Worm (Caenorhabditis elegans) whole organism, L4 larva: ENCODE data around the gene M02D8.3.

ENCODE experiments used
- F26F4.8 ChIP-seq: fragments of 200-800 bp; sonication (Bioruptor generic); conservative IDR thresholded peaks from 2 replicates; pipeline ENCODE4 v1.3.6; 2022; ENCODE audit warnings: missing genetic modification characterization, missing compliant biosample characterization
- F37D6.2 ChIP-seq: sonication (generic microtip); optimal IDR thresholded peaks from 2 replicates; lab custom pipeline; 2016; ENCODE audit warnings: mild to moderate bottlenecking, missing genetic modification characterization, missing compliant biosample characterization
- F44E2.7 ChIP-seq: fragments of 200-800 bp; sonication (Bioruptor generic); IDR thresholded peaks from 2 replicates; pipeline ENCODE4 v2.1.2; 2022; ENCODE audit warnings: missing genetic modification characterization, missing compliant biosample characterization
- F49E8.2 ChIP-seq: sonication (generic microtip); optimal IDR thresholded peaks from 2 replicates; lab custom pipeline; 2016; ENCODE audit warnings: missing compliant biosample characterization, mild to moderate bottlenecking, missing genetic modification characterization, borderline replicate concordance
- Y105C5A.15 ChIP-seq: fragments of 200-800 bp; sonication (Bioruptor generic); IDR thresholded peaks from 2 replicates; pipeline ENCODE4 v1.3.6; 2022; ENCODE audit warnings: missing genetic modification characterization, missing compliant biosample characterization
- Y48G9A.11 ChIP-seq: fragments of 200-800 bp; sonication (Bioruptor generic); IDR thresholded peaks from 2 replicates; pipeline ENCODE4 v1.3.6; 2022; ENCODE audit warnings: missing genetic modification reagents, missing genetic modification characterization, missing compliant biosample characterization
- Y75B8A.6 ChIP-seq: fragments of 200-800 bp; sonication (Bioruptor generic); IDR thresholded peaks from 2 replicates; pipeline ENCODE4 v1.3.6; 2022; ENCODE audit warnings: missing genetic modification reagents, missing genetic modification characterization, missing compliant biosample characterization
- aha-1 ChIP-seq: fragments of 150-350 bp; peaks from one replicate; lab custom pipeline; 2014; ENCODE audit warnings: missing biosample characterization, missing genetic modification characterization
- ama-1 ChIP-seq: fragments of 150-350 bp; optimal IDR thresholded peaks from 2 replicates; lab custom pipeline; 2014; ENCODE audit warnings: inconsistent platforms, mixed read lengths
- arid-1 ChIP-seq: fragments of 200-800 bp; sonication (Bioruptor generic); conservative IDR thresholded peaks from 2 replicates; pipeline ENCODE4 v1.3.6; 2022; ENCODE audit warnings: missing genetic modification reagents, missing genetic modification characterization, missing compliant biosample characterization
- ceh-62 ChIP-seq: sonication (generic microtip); optimal IDR thresholded peaks from 2 replicates; lab custom pipeline; 2017; ENCODE audit warnings: missing biosample characterization, missing genetic modification characterization
- daf-12 ChIP-seq: fragments of 150-350 bp; optimal IDR thresholded peaks from 2 replicates; lab custom pipeline; 2014; ENCODE audit warnings: missing biosample characterization, missing genetic modification reagents, missing genetic modification characterization
- daf-16 ChIP-seq, 3 experiments: sonication (generic microtip); optimal IDR thresholded peaks; 2 replicates each; lab custom pipeline; 2016 to 2017; ENCODE audit warnings: missing genetic modification characterization in 3 of 3, missing genetic modification reagents in 3 of 3, mild to moderate bottlenecking in 2 of 3, missing compliant biosample characterization in 2 of 3, missing biosample characterization in 1 of 3, moderate library complexity in 1 of 3
- dmd-6 ChIP-seq: fragments of 200-800 bp; sonication (Bioruptor generic); IDR thresholded peaks from 2 replicates; pipeline ENCODE4 v1.3.6; 2022; ENCODE audit warnings: missing genetic modification reagents, missing genetic modification characterization, missing compliant biosample characterization
- dmd-8 ChIP-seq: fragments of 200-800 bp; sonication (Bioruptor generic); IDR thresholded peaks from 2 replicates; pipeline ENCODE4 v1.3.6; 2022; ENCODE audit warnings: missing genetic modification characterization, missing compliant biosample characterization
- dmd-9 ChIP-seq: fragments of 200-800 bp; sonication (Bioruptor generic); IDR thresholded peaks from 2 replicates; pipeline ENCODE4 v1.3.6; 2022; ENCODE audit warnings: missing genetic modification reagents, missing genetic modification characterization, missing compliant biosample characterization
- dpl-1 ChIP-seq: fragments of 150-350 bp; optimal IDR thresholded peaks from 2 replicates; lab custom pipeline; 2014; ENCODE audit warnings: missing biosample characterization, missing genetic modification reagents, missing genetic modification characterization
- duxl-1 ChIP-seq: sonication (generic microtip); optimal IDR thresholded peaks from 2 replicates; lab custom pipeline; 2016; ENCODE audit warnings: mild to moderate bottlenecking, missing genetic modification characterization, moderate library complexity, missing compliant biosample characterization; ENCODE audit not compliant: poor library complexity
- dve-1 ChIP-seq: sonication (generic microtip); optimal IDR thresholded peaks from 2 replicates; lab custom pipeline; 2017; ENCODE audit warnings: antibody characterized with exemption, mild to moderate bottlenecking, missing genetic modification characterization, missing compliant biosample characterization; ENCODE audit not compliant: insufficient read depth
- egl-27 ChIP-seq: sonication (generic microtip); optimal IDR thresholded peaks from 3 replicates; lab custom pipeline; 2017; ENCODE audit warnings: missing biosample characterization, missing genetic modification reagents, missing genetic modification characterization
- fkh-10 ChIP-seq: fragments of 150-350 bp; optimal IDR thresholded peaks from 2 replicates; lab custom pipeline; 2014; ENCODE audit warnings: missing biosample characterization, missing genetic modification reagents, missing genetic modification characterization
- hlh-11 ChIP-seq: fragments of 200-800 bp; sonication (Bioruptor generic); optimal IDR thresholded peaks from 2 replicates; lab custom pipeline; 2018; ENCODE audit warnings: mild to moderate bottlenecking, missing genetic modification characterization, missing compliant biosample characterization
- hlh-30 ChIP-seq: sonication (generic microtip); optimal IDR thresholded peaks from 2 replicates; lab custom pipeline; 2017; ENCODE audit warnings: antibody characterized with exemption, mild to moderate bottlenecking, missing genetic modification characterization, missing compliant biosample characterization; ENCODE audit not compliant: insufficient read depth
- hmg-1.1 ChIP-seq: fragments of 200-800 bp; sonication (Bioruptor generic); IDR thresholded peaks from 2 replicates; pipeline ENCODE4 v1.3.6; 2022; ENCODE audit warnings: missing genetic modification reagents, missing genetic modification characterization, missing compliant biosample characterization
- lin-39 ChIP-seq: fragments of 150-350 bp; optimal IDR thresholded peaks from 2 replicates; lab custom pipeline; 2014; ENCODE audit warnings: missing biosample characterization, missing genetic modification reagents, missing genetic modification characterization
- lir-3 ChIP-seq: sonication (generic microtip); optimal IDR thresholded peaks from 2 replicates; lab custom pipeline; 2016; ENCODE audit warnings: mild to moderate bottlenecking, missing genetic modification characterization, missing compliant biosample characterization
- lsy-2 ChIP-seq, 2 experiments: fragments of 150-350 bp in 1 of 2; sonication (generic microtip) in 1 of 2; optimal IDR thresholded peaks; 2 replicates each; lab custom pipeline; 2014 to 2017; ENCODE audit warnings: missing biosample characterization in 2 of 2, missing genetic modification characterization in 2 of 2
- madf-9 ChIP-seq: fragments of 200-800 bp; sonication (Bioruptor generic); conservative IDR thresholded peaks from 2 replicates; pipeline ENCODE4 v1.3.6; 2022; ENCODE audit warnings: missing genetic modification reagents, missing genetic modification characterization, missing compliant biosample characterization
- mep-1 ChIP-seq: fragments of 150-350 bp; sonication (generic microtip); optimal IDR thresholded peaks from 3 replicates; lab custom pipeline; 2014; ENCODE audit warnings: missing biosample characterization, missing genetic modification characterization
- mes-2 ChIP-seq: sonication (generic microtip); optimal IDR thresholded peaks from 2 replicates; lab custom pipeline; 2016; ENCODE audit warnings: missing genotype, mild to moderate bottlenecking, missing genetic modification characterization, missing compliant biosample characterization; ENCODE audit not compliant: poor library complexity, severe bottlenecking
- nhr-102 ChIP-seq: sonication (generic microtip); optimal IDR thresholded peaks from 2 replicates; lab custom pipeline; 2016; ENCODE audit warnings: mild to moderate bottlenecking, missing genetic modification characterization, moderate library complexity, missing compliant biosample characterization
- nhr-11 ChIP-seq: fragments of 150-350 bp; optimal IDR thresholded peaks from 2 replicates; lab custom pipeline; 2014; ENCODE audit warnings: missing biosample characterization, missing genetic modification characterization
- nhr-111 ChIP-seq: fragments of 200-800 bp; sonication (Bioruptor generic); optimal IDR thresholded peaks from 2 replicates; lab custom pipeline; 2018; ENCODE audit warnings: mild to moderate bottlenecking, missing genetic modification characterization, missing compliant biosample characterization
- nhr-237 ChIP-seq: sonication (generic microtip); optimal IDR thresholded peaks from 2 replicates; lab custom pipeline; 2017; ENCODE audit warnings: missing biosample characterization, missing genetic modification characterization
- nhr-48 ChIP-seq: sonication (generic microtip); optimal IDR thresholded peaks from 2 replicates; lab custom pipeline; 2016; ENCODE audit warnings: mild to moderate bottlenecking, missing genetic modification characterization, missing compliant biosample characterization
- php-3 ChIP-seq: fragments of 200-800 bp; sonication (Bioruptor generic); IDR thresholded peaks from 2 replicates; pipeline ENCODE4 v1.3.6; 2022; ENCODE audit warnings: missing genetic modification reagents, missing genetic modification characterization, missing compliant biosample characterization
- pqm-1 ChIP-seq: sonication (generic microtip); optimal IDR thresholded peaks from 2 replicates; lab custom pipeline; 2017; ENCODE audit warnings: missing biosample characterization, missing genetic modification characterization
- saeg-2 ChIP-seq: fragments of 200-800 bp; sonication (Bioruptor generic); IDR thresholded peaks from 2 replicates; pipeline ENCODE4 v1.3.6; 2022; ENCODE audit warnings: missing genetic modification reagents, missing genetic modification characterization, missing compliant biosample characterization
- snpc-1.2 ChIP-seq: fragments of 200-800 bp; sonication (Bioruptor generic); IDR thresholded peaks from 2 replicates; pipeline ENCODE4 v1.3.6; 2022; ENCODE audit warnings: missing genetic modification reagents, missing genetic modification characterization, missing compliant biosample characterization
- spr-1 ChIP-seq: sonication (generic microtip); optimal IDR thresholded peaks from 2 replicates; lab custom pipeline; 2016; ENCODE audit warnings: mild to moderate bottlenecking, missing genetic modification characterization, missing compliant biosample characterization
- tag-97 ChIP-seq: fragments of 200-800 bp; sonication (Bioruptor generic); IDR thresholded peaks from 2 replicates; pipeline ENCODE4 v1.3.6; 2022; ENCODE audit warnings: missing genetic modification characterization, missing compliant biosample characterization
- tra-1 ChIP-seq: fragments of 200-800 bp; sonication (Bioruptor generic); IDR thresholded peaks from 2 replicates; pipeline ENCODE4 v1.3.6; 2022; ENCODE audit warnings: missing genetic modification reagents, missing genetic modification characterization, missing compliant biosample characterization
- unc-62 ChIP-seq, 3 experiments: fragments of 150-350 bp in 1 of 3; sonication (generic microtip); optimal IDR thresholded peaks in 2 of 3; peaks in 1 of 3; 1 replicate in 1 of 3; 2 replicates in 2 of 3; lab custom pipeline; 2014 to 2017; ENCODE audit warnings: missing biosample characterization in 3 of 3, missing genetic modification characterization in 3 of 3, missing genetic modification reagents in 3 of 3, missing genotype in 1 of 3
- zag-1 ChIP-seq: fragments of 150-350 bp; optimal IDR thresholded peaks from 2 replicates; lab custom pipeline; 2014; ENCODE audit warnings: missing biosample characterization, missing genetic modification characterization
- zfp-3 ChIP-seq: fragments of 200-800 bp; sonication (Bioruptor generic); conservative IDR thresholded peaks from 2 replicates; pipeline ENCODE4 v1.3.6; 2022; ENCODE audit warnings: missing genetic modification reagents, missing genetic modification characterization, missing compliant biosample characterization
- zip-11 ChIP-seq: fragments of 200-800 bp; sonication (Bioruptor generic); IDR thresholded peaks from 2 replicates; pipeline ENCODE4 v1.3.6; 2022; ENCODE audit warnings: missing genetic modification characterization, missing compliant biosample characterization

Gene M02D8.3

DNA sequence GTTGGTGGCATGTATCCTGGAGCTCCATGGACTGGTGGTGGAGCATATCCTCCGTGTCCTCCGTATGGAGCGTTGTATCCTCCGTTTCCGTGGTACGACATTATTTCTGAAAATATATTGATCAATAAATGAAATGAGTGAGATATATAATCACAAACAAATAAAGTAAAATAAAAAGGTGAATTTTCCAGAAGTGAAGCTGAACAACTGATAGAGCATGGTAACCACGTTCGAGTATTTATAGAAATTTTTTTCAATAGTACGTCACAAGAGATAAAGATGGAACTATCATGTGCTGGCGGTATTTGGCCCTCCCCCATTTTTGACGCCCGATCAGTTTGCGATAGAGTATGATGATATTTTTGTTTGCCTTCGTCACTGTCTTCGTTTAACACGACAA lies 20.0 kb downstream of the M02D8.3 start, which contains the start of gene F53A9.7:
Gene F53A9.7 (minus strand): TSS at position 101 of the 400 bp plus-strand sequence.
- no peak for TF ChIP-seq mes-2 (tag; lab: Kevin White, UChicago)
- TF ChIP-seq nhr-111 (GFP tag; lab: Kevin White, UChicago) = no peak
- no peak for TF ChIP-seq dmd-9 (GFP tag; lab: Robert Waterston, UW)
- no peak for TF ChIP-seq Y75B8A.6
- TF ChIP-seq lsy-2 (tag; optimal IDR thresholded peaks at IDR 0.05; lab: Kevin White, UChicago) = no peak
- no peak for TF ChIP-seq nhr-102 (tag; lab: Kevin White, UChicago)
- no peak for TF ChIP-seq zag-1
- no peak for TF ChIP-seq nhr-11 (tag; lab: Kevin White, UChicago)
- TF ChIP-seq nhr-237 (tag; lab: Kevin White, UChicago) = no peak
- TF ChIP-seq nhr-48 (tag; lab: Kevin White, UChicago) = no peak
- no peak for TF ChIP-seq madf-9
- no peak for TF ChIP-seq ama-1
- TF ChIP-seq saeg-2 = no peak
- no peak for TF ChIP-seq zip-11 (GFP tag; lab: Robert Waterston, UW)
- TF ChIP-seq Y105C5A.15 (GFP tag; lab: Robert Waterston, UW) = no peak
- TF ChIP-seq unc-62 (GFP tag; optimal IDR thresholded peaks at IDR 0.05 in 1 of 2; lab: Kevin White, UChicago) = peak in 1 of 2 experiments; percentile 60
- no peak for TF ChIP-seq unc-62 (tag; optimal IDR thresholded peaks at IDR 0.05; lab: Kevin White, UChicago)
- no peak for TF ChIP-seq dpl-1 (GFP tag; lab: Kevin White, UChicago)
- TF ChIP-seq dve-1 (tag; lab: Kevin White, UChicago) = peak; percentile 13
- TF ChIP-seq aha-1 = peak; percentile 25
- TF ChIP-seq lir-3 (tag; lab: Kevin White, UChicago) = no peak
- no peak for TF ChIP-seq F26F4.8 (GFP tag; lab: Robert Waterston, UW)

DNA sequence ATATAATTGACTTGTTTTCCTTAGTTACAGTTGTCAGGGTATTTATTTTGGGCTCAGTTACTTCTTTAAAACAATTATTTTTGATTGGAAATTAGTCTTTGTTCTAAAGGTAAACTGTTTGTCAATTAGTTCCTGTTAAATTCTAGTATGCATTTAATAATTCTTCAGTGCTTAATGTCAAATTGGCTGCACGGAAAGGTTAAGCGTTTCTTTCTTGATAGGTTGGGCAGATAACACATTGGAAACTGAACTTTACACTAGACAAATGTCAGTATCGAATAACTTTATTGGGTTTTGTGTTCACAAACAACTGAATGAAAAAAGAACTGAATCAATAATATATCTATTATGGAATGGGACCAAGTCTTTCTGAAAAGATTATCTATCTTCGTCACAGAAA lies 22.0 kb downstream of the M02D8.3 start:
- TF ChIP-seq dmd-6 (GFP tag; lab: Robert Waterston, UW) (peak; percentile 42), snpc-1.2 (no peak), dpl-1 (GFP tag; lab: Kevin White, UChicago) (no peak), php-3 (GFP tag; lab: Robert Waterston, UW) (0 out of 2 replicates have a peak, but pooled peaks have one; percentile 10), F49E8.2 (tag; lab: Kevin White, UChicago) (no peak), hmg-1.1 (GFP tag; lab: Robert Waterston, UW) (no peak), dve-1 (tag; lab: Kevin White, UChicago) (peak; percentile 42), ceh-62 (no peak), daf-16 (GFP tag; optimal IDR thresholded peaks at IDR 0.05; lab: Kevin White, UChicago) (no peak), daf-16 (tag; optimal IDR thresholded peaks at IDR 0.05; lab: Kevin White, UChicago) (peak; percentile 66), zfp-3 (GFP tag; lab: Robert Waterston, UW) (no peak), egl-27 (tag; lab: Kevin White, UChicago) (no peak), aha-1 (peak; percentile 16), Y48G9A.11 (no peak), spr-1 (no peak), daf-12 (tag; lab: Kevin White, UChicago) (no peak)
- TF ChIP-seq, all 104 proteins: peak for 5

DNA sequence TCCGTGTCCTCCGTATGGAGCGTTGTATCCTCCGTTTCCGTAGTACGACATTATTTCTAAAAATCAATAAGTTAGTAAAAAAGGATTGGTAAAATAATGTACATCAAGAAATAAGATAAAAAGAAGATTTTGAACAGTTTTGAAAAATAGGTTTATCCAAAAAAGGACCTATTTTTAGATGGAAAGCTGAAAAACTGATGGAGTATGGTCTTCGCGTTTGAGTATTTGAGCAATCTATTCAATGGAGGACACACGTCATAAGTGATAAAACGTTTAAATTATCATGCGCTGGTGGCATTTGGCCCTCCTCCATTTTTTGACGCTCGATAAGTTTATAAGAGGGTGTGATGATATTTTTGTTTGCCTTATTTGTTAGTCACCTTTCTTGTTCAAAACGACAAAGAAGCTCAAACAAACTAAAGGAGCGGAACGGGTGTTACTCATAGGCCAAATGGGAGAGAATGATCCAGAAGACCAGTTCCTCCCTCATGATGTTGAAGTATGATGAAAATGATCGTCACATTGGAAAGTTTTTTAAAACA lies 23.0 kb downstream of the M02D8.3 start, which contains the start of gene F53A9.6:
Gene F53A9.6 (minus strand): TSS at position 51 of the 542 bp plus-strand sequence.
- no peak for TF ChIP-seq arid-1
- no peak for TF ChIP-seq dmd-8 (GFP tag; lab: Robert Waterston, UW)
- no peak for TF ChIP-seq tag-97 (GFP tag; lab: Robert Waterston, UW)
- TF ChIP-seq F37D6.2 (tag; lab: Kevin White, UChicago) = no peak
- TF ChIP-seq duxl-1 (tag; lab: Kevin White, UChicago) = no peak
- no peak for TF ChIP-seq fkh-10 (GFP tag; lab: Kevin White, UChicago)
- peak; percentile 33 for TF ChIP-seq mep-1 (tag; lab: Kevin White, UChicago)
- peak in 1 of 2 experiments; percentile 78 for TF ChIP-seq unc-62 (GFP tag; optimal IDR thresholded peaks at IDR 0.05 in 1 of 2; lab: Kevin White, UChicago)
- TF ChIP-seq unc-62 (tag; optimal IDR thresholded peaks at IDR 0.05; lab: Kevin White, UChicago) = no peak
- no peak for TF ChIP-seq F44E2.7 (GFP tag; lab: Robert Waterston, UW)
- no peak for TF ChIP-seq daf-16 (GFP tag; optimal IDR thresholded peaks at IDR 0.05; lab: Kevin White, UChicago)
- peak; percentile 47 for TF ChIP-seq daf-16 (tag; optimal IDR thresholded peaks at IDR 0.05; lab: Kevin White, UChicago)
- peak; percentile 79 for TF ChIP-seq dve-1 (tag; lab: Kevin White, UChicago)
- peak; percentile 40 for TF ChIP-seq hlh-11 (tag; lab: Kevin White, UChicago)
- TF ChIP-seq F49E8.2 (tag; lab: Kevin White, UChicago) = no peak
- no peak for TF ChIP-seq hmg-1.1 (GFP tag; lab: Robert Waterston, UW)
- peak; percentile 63 for TF ChIP-seq hlh-30 (tag; lab: Kevin White, UChicago)
- TF ChIP-seq tra-1 (GFP tag; lab: Robert Waterston, UW) = no peak
- peak; percentile 23 for TF ChIP-seq pqm-1 (tag; lab: Kevin White, UChicago)
- no peak for TF ChIP-seq lin-39
